Worm (Caenorhabditis elegans) whole organism, L4 larva: Measurements from ENCODE around the gene clec-224.

Experiments
- ces-1 ChIP-seq: fragments of 150-350 bp; sonication (generic microtip); optimal IDR thresholded peaks from 4 replicates; lab custom pipeline; 2014; ENCODE audit warnings: missing biosample characterization, missing genetic modification reagents, missing genetic modification characterization
- lir-3 ChIP-seq: sonication (generic microtip); optimal IDR thresholded peaks from 2 replicates; lab custom pipeline; 2016; ENCODE audit warnings: mild to moderate bottlenecking, missing genetic modification characterization, missing compliant biosample characterization

ce11 chrV:12167031-12167430 is 12.2 kb downstream of the clec-224 start:
- no peak for TF ChIP-seq lir-3 (tag; lab: Kevin White, UChicago)
- no peak for TF ChIP-seq ces-1 (GFP tag; lab: Kevin White, UChicago)
